Worm (Caenorhabditis elegans): ENCODE data around the gene nhr-103.
A peak's percentile ranks its signal among the peaks of the same experiment; 100 is the strongest.

Gene nhr-103

DNA sequence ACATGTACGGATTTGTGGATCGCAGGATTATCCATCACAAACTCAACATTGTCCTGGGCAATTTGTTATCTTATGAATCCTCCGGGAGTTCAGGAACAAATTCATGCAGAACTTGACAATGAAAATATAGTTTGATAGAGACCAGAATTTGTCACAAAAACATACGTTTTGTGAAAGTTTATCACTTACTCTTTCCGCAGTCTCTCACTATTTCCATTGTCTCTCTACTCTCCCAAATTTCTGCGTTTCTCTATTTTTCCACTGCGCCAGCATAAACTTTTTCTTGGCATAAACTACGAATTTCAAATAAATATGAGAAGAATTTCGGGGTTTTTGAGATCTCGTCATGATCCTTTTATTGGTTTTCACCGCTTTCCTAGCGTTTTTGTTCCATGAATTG, 17.4 kb downstream of the nhr-103 start, which contains the start of gene cyp-33C3:
Gene cyp-33C3 (plus strand): TSS at position 149 of the 400 bp plus-strand sequence.
- TF ChIP-seq alr-1 (tag; optimal IDR thresholded peaks at IDR 0.05) (no peak), lin-11 (tag; optimal IDR thresholded peaks at IDR 0.05) (no peak), ceh-16 (tag; optimal IDR thresholded peaks at IDR 0.05) (no peak), zag-1 (tag; optimal IDR thresholded peaks at IDR 0.05) (no peak), nhr-237 (tag; optimal IDR thresholded peaks at IDR 0.05) (no peak), nhr-6 (tag; optimal IDR thresholded peaks at IDR 0.05) (no peak), F13H6.1 (tag; optimal IDR thresholded peaks at IDR 0.05) (no peak), unc-39 (tag; optimal IDR thresholded peaks at IDR 0.05) (no peak)

DNA sequence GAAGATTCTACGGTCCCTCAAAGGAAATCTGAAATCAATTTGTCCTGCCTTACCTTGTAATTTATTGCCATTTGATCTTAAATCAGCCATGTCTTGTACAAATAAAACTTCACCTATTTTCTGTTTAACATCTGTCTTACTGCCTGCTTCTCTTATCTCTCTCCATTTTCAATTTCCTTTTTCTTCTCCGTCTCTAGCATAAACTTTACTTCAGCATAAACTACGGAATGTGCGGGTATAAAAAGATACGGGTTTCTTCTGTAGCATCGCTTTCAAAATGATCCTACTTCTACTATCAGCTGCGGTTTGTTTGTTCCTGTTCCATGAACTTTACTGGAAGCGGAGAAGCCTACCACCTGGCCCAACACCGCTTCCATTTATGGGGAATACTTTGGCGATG, 19.5 kb downstream of the nhr-103 start, which contains the start of gene cyp-33C5:
Gene cyp-33C5 (plus strand): TSS at position 254 of the 400 bp plus-strand sequence.
- TF ChIP-seq nhr-21 (tag; optimal IDR thresholded peaks at IDR 0.05) = no peak
- TF ChIP-seq fos-1 (tag; optimal IDR thresholded peaks at IDR 0.05) = peak; percentile 44
- TF ChIP-seq sma-3 (GFP tag; optimal IDR thresholded peaks at IDR 0.05) = peak; percentile 5
- TF ChIP-seq nhr-129 (tag; optimal IDR thresholded peaks at IDR 0.05) = peak; percentile 26
- TF ChIP-seq mab-5 (tag; optimal IDR thresholded peaks at IDR 0.05) = no peak
- peak; percentile 28 for TF ChIP-seq gmeb-1 (tag; optimal IDR thresholded peaks at IDR 0.05)
- TF ChIP-seq unc-55 (GFP tag; optimal IDR thresholded peaks at IDR 0.05) = peak; percentile 2
- TF ChIP-seq sma-9 (GFP tag; optimal IDR thresholded peaks at IDR 0.05) = peak; percentile 74
- no peak for TF ChIP-seq sma-9 (tag; optimal IDR thresholded peaks at IDR 0.05)

DNA sequence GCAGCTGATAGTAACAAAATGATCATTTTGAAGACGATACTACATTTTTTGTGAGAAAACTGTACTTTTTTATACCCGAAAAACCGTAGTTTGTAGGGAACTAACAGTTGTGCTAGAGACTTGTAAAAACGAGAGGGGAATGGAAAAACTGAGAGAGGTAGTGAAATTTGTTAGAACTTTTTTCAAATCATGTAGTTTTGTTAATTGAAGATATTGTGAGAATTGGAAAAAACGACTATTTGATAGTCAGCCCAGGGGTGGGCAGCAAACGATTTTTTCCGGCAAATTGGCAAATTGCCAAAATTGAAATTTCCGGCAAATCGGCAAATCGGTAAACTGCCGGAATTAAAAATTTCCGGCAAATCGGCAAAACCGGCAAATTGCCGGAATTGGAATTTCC, 24.1 kb downstream of the nhr-103 start, which contains the start of gene cyp-33C6:
Gene cyp-33C6 (minus strand): TSS at position 101 of the 400 bp plus-strand sequence.
- TF ChIP-seq aly-2 (tag; optimal IDR thresholded peaks at IDR 0.05) (no peak), nhr-12 (tag; optimal IDR thresholded peaks at IDR 0.05) (no peak), ztf-11 (tag; optimal IDR thresholded peaks at IDR 0.05) (no peak), ztf-1 (GFP tag; conservative IDR thresholded peaks at IDR 0.05) (no peak), lin-39 (tag; optimal IDR thresholded peaks at IDR 0.05) (no peak), sma-3 (GFP tag; optimal IDR thresholded peaks at IDR 0.05) (no peak)

DNA sequence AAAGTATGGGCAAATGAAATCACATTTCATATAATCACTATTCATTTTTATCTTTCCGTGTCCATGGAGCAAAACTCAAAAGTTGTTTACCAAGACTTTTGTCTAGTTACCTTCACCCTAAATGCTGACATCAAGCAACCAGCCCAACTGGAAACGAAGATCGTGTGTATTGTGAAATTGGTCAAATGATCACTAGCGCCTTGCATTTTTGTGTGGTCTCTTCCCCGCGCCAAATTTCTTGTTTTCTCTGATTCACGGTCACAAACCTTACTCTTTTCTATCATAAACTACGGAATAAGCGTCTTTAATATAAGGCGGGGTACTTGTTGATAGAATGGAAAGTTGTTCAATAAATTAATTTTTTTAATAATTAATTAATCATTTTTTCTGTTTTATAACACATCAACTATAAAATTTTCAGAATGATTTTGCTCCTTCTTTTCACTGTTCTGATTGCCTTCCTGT, 24.9 kb downstream of the nhr-103 start, which contains the start of gene cyp-33C7:
Gene cyp-33C7 (plus strand): TSS at position 415 of the 465 bp plus-strand sequence.
- TF ChIP-seq ama-1 (optimal IDR thresholded peaks at IDR 0.05) = no peak
- TF ChIP-seq dmd-4 (tag; optimal IDR thresholded peaks at IDR 0.05) = no peak
- no peak for TF ChIP-seq ztf-11 (tag; optimal IDR thresholded peaks at IDR 0.05)
- TF ChIP-seq ceh-16 (tag; optimal IDR thresholded peaks at IDR 0.05) = no peak
- no peak for TF ChIP-seq ztf-4 (tag; optimal IDR thresholded peaks at IDR 0.05)
- no peak for TF ChIP-seq nhr-23 (tag; optimal IDR thresholded peaks at IDR 0.05)
- no peak for TF ChIP-seq mab-5 (tag; optimal IDR thresholded peaks at IDR 0.05)
- TF ChIP-seq ztf-1 (GFP tag; conservative IDR thresholded peaks at IDR 0.05) = no peak
- peak; percentile 59 for TF ChIP-seq nhr-129 (tag; optimal IDR thresholded peaks at IDR 0.05)
- TF ChIP-seq gmeb-1 (tag; optimal IDR thresholded peaks at IDR 0.05) = peak; percentile 35
- TF ChIP-seq R02D3.7 (tag; optimal IDR thresholded peaks at IDR 0.05) = no peak
- no peak for TF ChIP-seq nhr-21 (tag; optimal IDR thresholded peaks at IDR 0.05)
- peak; percentile 81 for TF ChIP-seq fos-1 (tag; optimal IDR thresholded peaks at IDR 0.05)
- TF ChIP-seq mbf-1 (tag; optimal IDR thresholded peaks at IDR 0.05) = no peak
- TF ChIP-seq aly-2 (tag; optimal IDR thresholded peaks at IDR 0.05) = no peak
- no peak for TF ChIP-seq ceh-82 (tag; optimal IDR thresholded peaks at IDR 0.05)
- TF ChIP-seq sma-9 (GFP tag; optimal IDR thresholded peaks at IDR 0.05) = peak; percentile 64
- no peak for TF ChIP-seq sma-9 (tag; optimal IDR thresholded peaks at IDR 0.05)
- no peak for TF ChIP-seq peb-1 (tag; optimal IDR thresholded peaks at IDR 0.05)
- no peak for TF ChIP-seq ZK546.5 (tag; optimal IDR thresholded peaks at IDR 0.05)
- TF ChIP-seq lin-39 (tag; optimal IDR thresholded peaks at IDR 0.05) = no peak
- no peak for TF ChIP-seq sem-4 (tag; optimal IDR thresholded peaks at IDR 0.05)
- TF ChIP-seq nhr-25 (tag; optimal IDR thresholded peaks at IDR 0.05) = no peak
- TF ChIP-seq blmp-1 (tag; optimal IDR thresholded peaks at IDR 0.05; ENCODE audit: insufficient read depth) = no peak
- peak; percentile 17 for TF ChIP-seq C34F6.9 (tag; optimal IDR thresholded peaks at IDR 0.05)
- TF ChIP-seq nhr-6 (tag; optimal IDR thresholded peaks at IDR 0.05) = no peak
- no peak for TF ChIP-seq lin-13 (GFP tag; optimal IDR thresholded peaks at IDR 0.05)
- TF ChIP-seq mdl-1 (tag; optimal IDR thresholded peaks at IDR 0.05) = no peak
- no peak for TF ChIP-seq alr-1 (tag; optimal IDR thresholded peaks at IDR 0.05)
- TF ChIP-seq nhr-77 (tag; optimal IDR thresholded peaks at IDR 0.05) = no peak
- TF ChIP-seq nhr-237 (tag; optimal IDR thresholded peaks at IDR 0.05) = no peak
- no peak for TF ChIP-seq snpc-4 (tag; optimal IDR thresholded peaks at IDR 0.05)
- TF ChIP-seq F13H6.1 (tag; optimal IDR thresholded peaks at IDR 0.05) = no peak
- TF ChIP-seq unc-55 (GFP tag; optimal IDR thresholded peaks at IDR 0.05) = no peak
- TF ChIP-seq crh-2 (tag; optimal IDR thresholded peaks at IDR 0.05) = peak; percentile 46
- no peak for TF ChIP-seq nhr-12 (tag; optimal IDR thresholded peaks at IDR 0.05)
- no peak for TF ChIP-seq zag-1 (tag; optimal IDR thresholded peaks at IDR 0.05)
- TF ChIP-seq lin-11 (tag; optimal IDR thresholded peaks at IDR 0.05) = no peak
- TF ChIP-seq egl-27 (tag; optimal IDR thresholded peaks at IDR 0.05) = no peak
- no peak for TF ChIP-seq elt-3 (tag; optimal IDR thresholded peaks at IDR 0.05)
- TF ChIP-seq unc-62 (GFP tag; optimal IDR thresholded peaks at IDR 0.05) = no peak
- TF ChIP-seq unc-39 (tag; optimal IDR thresholded peaks at IDR 0.05) = no peak
- TF ChIP-seq skn-1 (tag; optimal IDR thresholded peaks at IDR 0.05) = peak; percentile 10
- TF ChIP-seq Y55F3AM.14 (GFP tag; optimal IDR thresholded peaks at IDR 0.05) = no peak
- TF ChIP-seq sma-3 (GFP tag; optimal IDR thresholded peaks at IDR 0.05) = no peak
